Fruit fly (Drosophila melanogaster) whole organism, pupa: Measurements from ENCODE around the gene kraken.

ENCODE experiments used
- CG15710 ChIP-seq: fragments of 200-800 bp; sonication (Bioruptor generic); optimal IDR thresholded peaks from 2 replicates; lab custom pipeline; 2018; ENCODE audit warnings: missing biosample characterization, mild to moderate bottlenecking, missing genetic modification characterization, moderate library complexity
- CG32121 ChIP-seq: fragments of 200-800 bp; sonication (Bioruptor generic); IDR thresholded peaks from 2 replicates; pipeline ENCODE4 v1.3.6; 2022; ENCODE audit warnings: missing biosample characterization, missing genetic modification characterization
- CG8159 ChIP-seq: fragments of 200-800 bp; sonication (Bioruptor generic); optimal IDR thresholded peaks from 3 replicates; lab custom pipeline; 2018; ENCODE audit warnings: missing biosample characterization, mild to moderate bottlenecking, missing genetic modification characterization, moderate library complexity
- CG9948 ChIP-seq: fragments of 200-800 bp; sonication (Bioruptor generic); optimal IDR thresholded peaks from 2 replicates; lab custom pipeline; 2018; ENCODE audit warnings: missing biosample characterization, mild to moderate bottlenecking, missing genetic modification characterization, moderate library complexity

DNA sequence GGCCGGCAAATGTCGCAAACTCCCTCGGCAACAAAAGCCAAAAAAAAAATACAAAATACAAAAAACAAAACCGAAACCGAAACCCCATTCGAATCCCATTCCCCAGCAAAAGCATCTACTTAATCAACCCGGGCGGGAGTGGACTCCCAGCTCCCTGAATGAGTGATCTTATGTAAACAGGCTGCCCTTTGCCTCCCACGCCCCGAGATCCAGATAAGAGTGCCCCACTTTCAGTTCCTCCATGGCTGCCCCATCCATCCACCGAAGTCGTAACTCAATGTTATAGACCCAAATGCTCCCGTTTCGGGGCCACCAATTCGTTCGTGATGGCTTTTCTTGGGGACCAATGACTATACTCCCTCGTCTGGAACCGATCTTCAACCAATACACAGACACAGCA lies 25.5 kb upstream of the kraken start:
- TF ChIP-seq CG8159 = no peak
- TF ChIP-seq CG9948 (tag; lab: Kevin White, UChicago) = no peak
- no peak for TF ChIP-seq CG15710 (tag; lab: Kevin White, UChicago)
- no peak for TF ChIP-seq CG32121 (GFP tag; lab: Robert Waterston, UW)
